Worm (Caenorhabditis elegans): Measurements from ENCODE around the gene nas-11.

The nas-11 gene

ce11 chrX:6737329-6738008 is 24.1 kb downstream of the nas-11 start (continued):
- TF ChIP-seq ztf-11 (tag; optimal IDR thresholded peaks at IDR 0.05) (no peak), ztf-4 (tag; optimal IDR thresholded peaks at IDR 0.05) (peak; percentile 58), nhr-10 (tag; optimal IDR thresholded peaks at IDR 0.05) (no peak), nhr-21 (tag; optimal IDR thresholded peaks at IDR 0.05) (peak; percentile 99), Y55F3AM.14 (GFP tag; optimal IDR thresholded peaks at IDR 0.05) (peak; percentile 93), nhr-6 (tag; optimal IDR thresholded peaks at IDR 0.05) (peak; percentile 68), nhr-11 (tag; optimal IDR thresholded peaks at IDR 0.05) (no peak), sma-9 (GFP tag; optimal IDR thresholded peaks at IDR 0.05) (peak; percentile 100), sma-9 (tag; optimal IDR thresholded peaks at IDR 0.05) (peak; percentile 80), sma-3 (GFP tag; optimal IDR thresholded peaks at IDR 0.05) (peak; percentile 99), mbf-1 (tag; optimal IDR thresholded peaks at IDR 0.05) (no peak), nhr-25 (tag; optimal IDR thresholded peaks at IDR 0.05) (peak; percentile 96), skn-1 (tag; optimal IDR thresholded peaks at IDR 0.05) (no peak), ceh-82 (tag; optimal IDR thresholded peaks at IDR 0.05) (no peak), crh-2 (tag; optimal IDR thresholded peaks at IDR 0.05) (peak; percentile 94), ZK546.5 (tag; optimal IDR thresholded peaks at IDR 0.05) (no peak), C34F6.9 (tag; optimal IDR thresholded peaks at IDR 0.05) (peak; percentile 80), peb-1 (tag; optimal IDR thresholded peaks at IDR 0.05) (no peak), nhr-129 (tag; optimal IDR thresholded peaks at IDR 0.05) (peak; percentile 88)

DNA sequence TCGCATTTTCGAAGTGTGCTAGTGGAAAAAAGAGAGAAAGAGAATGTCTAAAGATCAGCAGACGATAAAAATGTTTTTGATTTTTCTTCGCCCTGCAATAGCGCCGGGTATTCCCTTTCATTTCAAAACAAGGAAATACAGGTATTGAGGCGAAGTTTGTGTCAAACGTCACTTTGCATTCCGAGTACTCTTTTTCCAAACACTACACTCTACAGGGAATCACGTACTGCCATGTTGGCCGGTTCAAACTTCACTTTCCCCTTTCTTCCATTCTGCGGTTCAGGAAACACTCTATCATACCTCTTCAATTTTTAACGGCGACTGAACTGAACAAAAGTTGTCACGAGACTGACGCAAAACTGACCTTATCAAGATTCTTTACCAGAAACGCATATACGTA is 25.2 kb downstream of the nas-11 start:
- TF ChIP-seq lin-13 (GFP tag; optimal IDR thresholded peaks at IDR 0.05) (no peak), blmp-1 (tag; optimal IDR thresholded peaks at IDR 0.05; ENCODE audit: insufficient read depth) (peak; percentile 52)

DNA sequence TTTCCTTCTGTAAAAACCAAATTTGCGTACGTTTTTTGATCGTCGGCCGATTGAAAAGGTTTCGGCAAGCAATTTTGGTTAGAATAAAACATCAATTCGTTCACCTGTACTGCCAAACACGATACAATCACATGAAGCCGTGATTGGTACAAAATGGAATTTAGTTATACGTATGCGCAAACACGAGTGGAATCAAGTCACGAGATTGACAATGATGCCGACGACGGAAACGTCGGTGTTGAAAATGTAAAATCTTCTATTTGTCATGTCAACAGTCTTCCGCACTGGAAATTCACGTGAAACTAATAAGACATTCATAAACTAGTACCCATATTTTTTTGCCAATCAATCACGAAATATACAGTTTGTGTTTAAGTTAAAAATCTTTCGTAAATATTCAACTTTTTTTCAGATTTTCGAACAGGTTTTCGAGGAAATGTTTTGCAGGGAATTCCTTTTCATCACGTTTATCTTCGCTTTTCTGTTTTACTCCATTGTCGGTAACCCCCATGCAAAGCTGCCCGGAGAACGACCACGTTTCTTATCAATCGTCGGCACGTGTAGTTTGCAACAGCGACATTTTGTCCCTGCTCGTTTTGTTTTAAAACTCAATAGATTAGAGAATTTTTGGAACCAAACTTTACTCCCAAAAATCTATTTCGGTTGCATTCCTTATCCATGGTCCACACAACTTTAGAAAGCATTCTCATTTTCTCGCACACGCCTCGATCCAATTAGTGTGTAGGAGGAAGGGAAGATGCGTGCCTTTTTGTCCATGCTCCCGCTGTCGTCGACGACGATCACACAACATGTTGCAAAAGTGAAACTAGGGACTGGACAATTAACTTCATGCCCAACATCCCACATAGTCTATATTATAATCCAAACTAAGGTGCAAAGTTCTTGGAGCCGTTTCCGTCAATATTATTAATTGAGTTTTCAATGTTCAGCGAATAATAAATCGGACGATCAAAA is 25.9 kb downstream of the nas-11 start:
- TF ChIP-seq nhr-25 (tag; optimal IDR thresholded peaks at IDR 0.05) (peak; percentile 97), Y55F3AM.14 (GFP tag; optimal IDR thresholded peaks at IDR 0.05) (no peak), C34F6.9 (tag; optimal IDR thresholded peaks at IDR 0.05) (peak; percentile 37), ztf-4 (tag; optimal IDR thresholded peaks at IDR 0.05) (peak; percentile 43), lin-39 (tag; optimal IDR thresholded peaks at IDR 0.05) (no peak), gmeb-1 (tag; optimal IDR thresholded peaks at IDR 0.05) (peak; percentile 28), nhr-11 (tag; optimal IDR thresholded peaks at IDR 0.05) (no peak), nhr-237 (tag; optimal IDR thresholded peaks at IDR 0.05) (no peak), fos-1 (tag; optimal IDR thresholded peaks at IDR 0.05) (no peak), sma-3 (GFP tag; optimal IDR thresholded peaks at IDR 0.05) (peak; percentile 74), sem-4 (tag; optimal IDR thresholded peaks at IDR 0.05) (no peak), blmp-1 (tag; optimal IDR thresholded peaks at IDR 0.05; ENCODE audit: insufficient read depth) (peak; percentile 39), lin-11 (tag; optimal IDR thresholded peaks at IDR 0.05) (no peak), nhr-23 (tag; optimal IDR thresholded peaks at IDR 0.05) (no peak), unc-62 (GFP tag; optimal IDR thresholded peaks at IDR 0.05) (no peak), snpc-4 (tag; optimal IDR thresholded peaks at IDR 0.05) (no peak), nhr-77 (tag; optimal IDR thresholded peaks at IDR 0.05) (no peak), lin-13 (GFP tag; optimal IDR thresholded peaks at IDR 0.05) (no peak), mab-5 (tag; optimal IDR thresholded peaks at IDR 0.05) (no peak), nhr-129 (tag; optimal IDR thresholded peaks at IDR 0.05) (peak; percentile 65), crh-2 (tag; optimal IDR thresholded peaks at IDR 0.05) (peak; percentile 51), ztf-1 (GFP tag; conservative IDR thresholded peaks at IDR 0.05) (no peak), unc-39 (tag; optimal IDR thresholded peaks at IDR 0.05) (no peak), nhr-21 (tag; optimal IDR thresholded peaks at IDR 0.05) (peak; percentile 15), mbf-1 (tag; optimal IDR thresholded peaks at IDR 0.05) (no peak), zag-1 (tag; optimal IDR thresholded peaks at IDR 0.05) (peak; percentile 38), mdl-1 (tag; optimal IDR thresholded peaks at IDR 0.05) (peak; percentile 74 to 97), aly-2 (tag; optimal IDR thresholded peaks at IDR 0.05) (no peak), ceh-16 (tag; optimal IDR thresholded peaks at IDR 0.05) (no peak), alr-1 (tag; optimal IDR thresholded peaks at IDR 0.05) (no peak), R02D3.7 (tag; optimal IDR thresholded peaks at IDR 0.05) (no peak), F13H6.1 (tag; optimal IDR thresholded peaks at IDR 0.05) (peak; percentile 7), elt-1 (tag; optimal IDR thresholded peaks at IDR 0.05) (no peak), skn-1 (tag; optimal IDR thresholded peaks at IDR 0.05) (no peak), ztf-11 (tag; optimal IDR thresholded peaks at IDR 0.05) (no peak), lsy-2 (tag; optimal IDR thresholded peaks at IDR 0.05) (peak in 1 of 2 experiments; percentile 30), nhr-6 (tag; optimal IDR thresholded peaks at IDR 0.05) (no peak), ceh-82 (tag; optimal IDR thresholded peaks at IDR 0.05) (no peak), unc-55 (GFP tag; optimal IDR thresholded peaks at IDR 0.05) (no peak), ama-1 (optimal IDR thresholded peaks at IDR 0.05) (peak; percentile 7), nhr-12 (tag; optimal IDR thresholded peaks at IDR 0.05) (no peak)

Measured in whole organism, L2 larva.